Fruit fly (Drosophila melanogaster) whole organism, embryonic: ENCODE measurements around the gene CG33934.
A peak's percentile ranks its signal among the peaks of the same experiment; 100 is the strongest.

ENCODE experiments used
- Adf1 ChIP-seq: fragments of 200-800 bp; sonication (Bioruptor generic); IDR thresholded peaks from 2 replicates; pipeline ENCODE4 v1.3.6; 2022; ENCODE audit warnings: missing biosample characterization, missing genetic modification characterization
- Antp ChIP-seq: fragments of 200-800 bp; sonication (Bioruptor generic); optimal IDR thresholded peaks from 3 replicates; lab custom pipeline; 2016; ENCODE audit warnings: missing biosample characterization, missing genetic modification characterization
- Atf3 ChIP-seq: fragments of 200-800 bp; sonication (Bioruptor generic); optimal IDR thresholded peaks from 3 replicates; lab custom pipeline; 2016; ENCODE audit warnings: missing biosample characterization, missing genetic modification characterization
- Bteb2 ChIP-seq: fragments of 200-800 bp; sonication (Bioruptor generic); optimal IDR thresholded peaks from 2 replicates; lab custom pipeline; 2016; ENCODE audit warnings: missing biosample characterization, missing genetic modification characterization
- CG16863 ChIP-seq: fragments of 200-800 bp; sonication (Bioruptor generic); optimal IDR thresholded peaks from 3 replicates; lab custom pipeline; 2016; ENCODE audit warnings: missing biosample characterization, missing genetic modification characterization
- CG17328 ChIP-seq: fragments of 200-800 bp; sonication (Bioruptor generic); IDR thresholded peaks from 2 replicates; pipeline ENCODE4 v1.3.6; 2022; ENCODE audit warnings: missing biosample characterization, missing genetic modification characterization
- CG17385 ChIP-seq: fragments of 200-800 bp; sonication (Bioruptor generic); optimal IDR thresholded peaks from 3 replicates; lab custom pipeline; 2018; ENCODE audit warnings: missing biosample characterization, mild to moderate bottlenecking, missing genetic modification characterization
- CG1832 ChIP-seq: fragments of 200-800 bp; sonication (Bioruptor generic); optimal IDR thresholded peaks from 2 replicates; lab custom pipeline; 2017; ENCODE audit warnings: missing biosample characterization, mild to moderate bottlenecking, missing genetic modification characterization, inconsistent platforms
- CG31388 ChIP-seq: fragments of 200-800 bp; sonication (Bioruptor generic); optimal IDR thresholded peaks from 2 replicates; lab custom pipeline; 2016; ENCODE audit warnings: missing biosample characterization, missing genetic modification characterization
- CG32767 ChIP-seq: fragments of 200-800 bp; sonication (Bioruptor generic); IDR thresholded peaks from 2 replicates; pipeline ENCODE4 v1.3.6; 2022; ENCODE audit warnings: missing biosample characterization, missing genetic modification characterization
- CG32772 ChIP-seq: fragments of 200-800 bp; sonication (Bioruptor generic); IDR thresholded peaks from 2 replicates; pipeline ENCODE4 v1.3.6; 2022; ENCODE audit warnings: missing biosample characterization, missing genetic modification characterization
- CG34422 ChIP-seq: fragments of 200-800 bp; sonication (Bioruptor generic); IDR thresholded peaks from 3 replicates; pipeline ENCODE4 v1.3.6; 2022; ENCODE audit warnings: missing biosample characterization, missing genetic modification characterization
- CG6854 ChIP-seq: fragments of 200-800 bp; sonication (Bioruptor generic); optimal IDR thresholded peaks from 3 replicates; lab custom pipeline; 2017; ENCODE audit warnings: missing biosample characterization, mild to moderate bottlenecking, missing genetic modification characterization
- CG7271 ChIP-seq: fragments of 200-800 bp; sonication (Bioruptor generic); optimal IDR thresholded peaks from 2 replicates; lab custom pipeline; 2018; ENCODE audit warnings: missing biosample characterization, mild to moderate bottlenecking, missing genetic modification characterization, moderate library complexity
- CG8089 ChIP-seq: fragments of 200-800 bp; sonication (Bioruptor generic); optimal IDR thresholded peaks from 3 replicates; lab custom pipeline; 2016; ENCODE audit warnings: missing biosample characterization, missing genetic modification characterization
- CG8281 ChIP-seq: fragments of 200-800 bp; sonication (Bioruptor generic); optimal IDR thresholded peaks from 2 replicates; lab custom pipeline; 2018; ENCODE audit warnings: missing biosample characterization, mild to moderate bottlenecking, missing genetic modification characterization, moderate library complexity
- CG8765 ChIP-seq: fragments of 200-800 bp; sonication (Bioruptor generic); IDR thresholded peaks from 2 replicates; pipeline ENCODE4 v1.3.6; 2022; ENCODE audit warnings: missing biosample characterization, missing genetic modification characterization
- CHES-1-like ChIP-seq: fragments of 200-800 bp; sonication (Bioruptor generic); optimal IDR thresholded peaks from 2 replicates; lab custom pipeline; 2016; ENCODE audit warnings: missing biosample characterization, missing genetic modification characterization
- Dfd ChIP-seq, 2 experiments: fragments of >200 bp; optimal IDR thresholded peaks; 2 replicates each; lab custom pipeline; 2017; ENCODE audit warnings: missing biosample characterization in 2 of 2, missing genetic modification characterization in 2 of 2
- Dll ChIP-seq: fragments of 200-800 bp; sonication (Bioruptor generic); IDR thresholded peaks from 4 replicates; pipeline ENCODE4 v1.3.6; 2022; ENCODE audit warnings: missing biosample characterization, missing genetic modification characterization; ENCODE audit not compliant: partially characterized antibody
- Ets65A ChIP-seq: fragments of 200-800 bp; sonication (Bioruptor generic); peaks from one replicate; lab custom pipeline; 2016; ENCODE audit warnings: missing biosample characterization, missing genetic modification characterization
- Fer1 ChIP-seq: fragments of 200-800 bp; sonication (Bioruptor generic); optimal IDR thresholded peaks from 2 replicates; lab custom pipeline; 2017; ENCODE audit warnings: missing biosample characterization, mild to moderate bottlenecking, missing genetic modification characterization
- Fer2 ChIP-seq: fragments of 200-800 bp; sonication (Bioruptor generic); optimal IDR thresholded peaks from 2 replicates; lab custom pipeline; 2018; ENCODE audit warnings: missing biosample characterization, mild to moderate bottlenecking, missing genetic modification characterization, moderate library complexity
- Lhr ChIP-seq: fragments of 200-800 bp; sonication (Bioruptor generic); optimal IDR thresholded peaks from 3 replicates; lab custom pipeline; 2017; ENCODE audit warnings: mild to moderate bottlenecking, missing biosample characterization, missing genetic modification reagents, missing genetic modification characterization
- Mrtf ChIP-seq: fragments of 200-800 bp; sonication (Bioruptor generic); IDR thresholded peaks from 3 replicates; pipeline ENCODE4 v1.3.6; 2022; ENCODE audit warnings: missing biosample characterization, missing genetic modification characterization
- PHDP ChIP-seq: fragments of 200-800 bp; sonication (Bioruptor generic); optimal IDR thresholded peaks from 3 replicates; lab custom pipeline; 2018; ENCODE audit warnings: missing biosample characterization, mild to moderate bottlenecking, missing genetic modification characterization, moderate library complexity
- Sin3A ChIP-seq: fragments of >200 bp; optimal IDR thresholded peaks from 2 replicates; lab custom pipeline; 2018
- Sry-δ ChIP-seq: fragments of 200-800 bp; sonication (Bioruptor generic); optimal IDR thresholded peaks from 2 replicates; lab custom pipeline; 2016; ENCODE audit warnings: missing biosample characterization, missing genetic modification characterization
- Taf1 ChIP-seq: fragments of 200-800 bp; sonication (Bioruptor generic); IDR thresholded peaks from 2 replicates; pipeline ENCODE4 v1.3.6; 2022; ENCODE audit warnings: missing biosample characterization, missing genetic modification characterization
- YL-1 ChIP-seq: fragments of 200-800 bp; sonication (Bioruptor generic); optimal IDR thresholded peaks from 3 replicates; lab custom pipeline; 2017; ENCODE audit warnings: missing biosample characterization, mild to moderate bottlenecking, missing genetic modification characterization
- chm ChIP-seq: fragments of 200-800 bp; sonication (Bioruptor generic); IDR thresholded peaks from 2 replicates; pipeline ENCODE4 v1.3.6; 2022; ENCODE audit warnings: missing biosample characterization, missing genetic modification characterization
- danr ChIP-seq: fragments of 200-800 bp; sonication (Bioruptor generic); IDR thresholded peaks from 2 replicates; pipeline ENCODE4 v1.3.6; 2022; ENCODE audit warnings: missing biosample characterization, missing genetic modification characterization
- dimm ChIP-seq: fragments of 200-800 bp; sonication (Bioruptor generic); IDR thresholded peaks from 2 replicates; pipeline ENCODE4 v1.3.6; 2022; ENCODE audit warnings: missing biosample characterization, missing genetic modification characterization
- dysf ChIP-seq: fragments of 200-800 bp; sonication (Bioruptor generic); IDR thresholded peaks from 3 replicates; pipeline ENCODE4 v1.3.6; 2022; ENCODE audit warnings: missing biosample characterization, missing genetic modification characterization
- fd64A ChIP-seq: fragments of 200-800 bp; sonication (Bioruptor generic); optimal IDR thresholded peaks from 3 replicates; lab custom pipeline; 2018; ENCODE audit warnings: missing biosample characterization, mild to moderate bottlenecking, missing genetic modification characterization
- fd96Cb ChIP-seq: fragments of 200-800 bp; sonication (Bioruptor generic); optimal IDR thresholded peaks from 2 replicates; lab custom pipeline; 2018; ENCODE audit warnings: missing biosample characterization, mild to moderate bottlenecking, missing genetic modification characterization, moderate library complexity
- lola ChIP-seq, 3 experiments: fragments of >200 bp in 2 of 3; fragments of 200-800 bp in 1 of 3; sonication (Bioruptor generic) in 1 of 3; optimal IDR thresholded peaks; 2 replicates each; lab custom pipeline; 2017 to 2019; ENCODE audit warnings: missing biosample characterization in 3 of 3, missing genetic modification characterization in 3 of 3, mild to moderate bottlenecking in 1 of 3, moderate library complexity in 1 of 3
- nerfin-1 ChIP-seq: fragments of 200-800 bp; sonication (Bioruptor generic); optimal IDR thresholded peaks from 3 replicates; lab custom pipeline; 2019; ENCODE audit warnings: missing biosample characterization, mild to moderate bottlenecking, missing genetic modification characterization, moderate library complexity
- nmo ChIP-seq: fragments of 200-800 bp; sonication (Bioruptor generic); optimal IDR thresholded peaks from 2 replicates; lab custom pipeline; 2018; ENCODE audit warnings: missing biosample characterization, mild to moderate bottlenecking, missing genetic modification characterization, moderate library complexity
- ro ChIP-seq: fragments of 200-800 bp; sonication (Bioruptor generic); IDR thresholded peaks from 2 replicates; pipeline ENCODE4 v1.3.6; 2022; ENCODE audit warnings: missing biosample characterization, missing genetic modification characterization
- row ChIP-seq: fragments of 200-800 bp; sonication (Bioruptor generic); IDR thresholded peaks from 3 replicates; pipeline ENCODE4 v1.3.6; 2022; ENCODE audit warnings: missing biosample characterization, missing genetic modification characterization
- sd ChIP-seq: fragments of 200-800 bp; sonication (Bioruptor generic); optimal IDR thresholded peaks from 3 replicates; lab custom pipeline; 2018; ENCODE audit warnings: missing biosample characterization, mild to moderate bottlenecking, missing genetic modification characterization, moderate library complexity
- slou ChIP-seq: fragments of 200-800 bp; sonication (Bioruptor generic); optimal IDR thresholded peaks from 3 replicates; lab custom pipeline; 2016; ENCODE audit warnings: missing biosample characterization, missing genetic modification characterization
- sqz ChIP-seq: fragments of 200-800 bp; sonication (Bioruptor generic); optimal IDR thresholded peaks from 3 replicates; lab custom pipeline; 2018; ENCODE audit warnings: missing biosample characterization, mild to moderate bottlenecking, missing genetic modification characterization
- tll ChIP-seq, 2 experiments: fragments of 200-800 bp in 1 of 2; fragments of >200 bp in 1 of 2; sonication (Bioruptor generic) in 1 of 2; optimal IDR thresholded peaks; 2 replicates each; lab custom pipeline; 2017 to 2019; ENCODE audit warnings: missing biosample characterization in 2 of 2, missing genetic modification characterization in 2 of 2, mild to moderate bottlenecking in 1 of 2, moderate library complexity in 1 of 2
- trh ChIP-seq: fragments of 200-800 bp; sonication (Bioruptor generic); optimal IDR thresholded peaks from 2 replicates; lab custom pipeline; 2016; ENCODE audit warnings: missing biosample characterization, missing genetic modification characterization
- twi ChIP-seq: fragments of 200-800 bp; optimal IDR thresholded peaks from 2 replicates; lab custom pipeline; 2019; ENCODE audit warnings: missing biosample characterization, mild to moderate bottlenecking, missing genetic modification characterization, moderate library complexity
- vvl ChIP-seq: fragments of 200-800 bp; sonication (Bioruptor generic); IDR thresholded peaks from 2 replicates; pipeline ENCODE4 v1.3.6; 2022; ENCODE audit warnings: missing biosample characterization, missing genetic modification characterization
- zf30C ChIP-seq: fragments of 200-800 bp; sonication (Bioruptor generic); optimal IDR thresholded peaks from 3 replicates; lab custom pipeline; 2018; ENCODE audit warnings: missing biosample characterization, mild to moderate bottlenecking, missing genetic modification characterization
- zfh2 ChIP-seq: fragments of 200-800 bp; sonication (Bioruptor generic); optimal IDR thresholded peaks from 2 replicates; lab custom pipeline; 2016; ENCODE audit warnings: missing biosample characterization, missing genetic modification characterization

CG33934 gene

DNA sequence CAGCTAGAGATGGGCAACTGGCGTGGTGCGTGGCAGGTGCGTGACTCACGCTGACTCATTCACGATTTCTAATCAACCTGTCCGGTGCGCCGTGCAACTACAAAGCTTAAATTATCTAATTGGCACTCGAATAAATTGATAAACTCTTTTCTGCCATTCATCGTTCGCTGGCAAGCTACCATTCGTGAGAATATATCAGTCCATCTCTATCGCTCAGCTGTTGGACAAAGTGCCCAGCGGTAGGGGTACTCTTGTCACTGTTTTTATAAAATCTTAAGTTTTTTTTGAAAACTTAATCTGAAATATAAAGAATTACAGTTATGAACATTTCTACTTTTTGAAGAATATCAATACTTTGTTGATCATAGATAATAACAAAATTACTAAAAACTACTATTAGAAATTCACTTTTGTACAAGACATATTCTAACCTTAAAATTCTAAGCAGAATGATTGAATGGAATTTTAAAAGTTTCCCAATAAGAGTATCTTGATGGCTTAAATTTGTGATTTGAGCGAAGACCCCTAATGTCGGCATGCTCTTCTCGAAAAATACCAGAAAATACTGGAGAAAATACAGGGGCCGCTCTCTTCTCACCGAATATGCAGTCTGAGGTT lies 21.3 kb upstream of the CG33934 start, which contains the start of the genes PIG-L and psidin (continued):
- TF ChIP-seq ro: no peak
- TF ChIP-seq fd96Cb (tag; lab: Kevin White, UChicago): peak; percentile 72
- TF ChIP-seq CG7271 (tag; lab: Kevin White, UChicago): no peak
- no peak for TF ChIP-seq CG1832 (GFP tag; lab: Kevin White, UChicago)
- TF ChIP-seq trh (GFP tag; lab: Kevin White, UChicago): peak; percentile 50
- TF ChIP-seq Fer1 (GFP tag; lab: Kevin White, UChicago): peak; percentile 14
- peak; percentile 58 for TF ChIP-seq CG8765
- TF ChIP-seq CG34422 (GFP tag; lab: Robert Waterston, UW): peak; percentile 79
- peak; percentile 66; the same call in 1 of the 2 replicates for TF ChIP-seq CG32767 (GFP tag; lab: Robert Waterston, UW)
- TF ChIP-seq CG17328 (GFP tag; lab: Robert Waterston, UW): peak; percentile 49
- peak; percentile 98 for TF ChIP-seq Ets65A (GFP tag; lab: Kevin White, UChicago)
- TF ChIP-seq row: peak; percentile 94
- TF ChIP-seq Bteb2 (GFP tag; lab: Kevin White, UChicago): peak; percentile 88
- peak; percentile 83 for TF ChIP-seq sd (tag; lab: Kevin White, UChicago)
- TF ChIP-seq dysf (GFP tag; lab: Robert Waterston, UW): peak; percentile 87
- no peak for TF ChIP-seq sqz (GFP tag; lab: Kevin White, UChicago)
- peak; percentile 78 for TF ChIP-seq Sin3A (lab: Kevin White, UChicago)
- TF ChIP-seq nerfin-1 (tag; lab: Kevin White, UChicago): peak; percentile 85
- no peak for TF ChIP-seq CG6854 (GFP tag; lab: Kevin White, UChicago)
- TF ChIP-seq Mrtf: peak; percentile 42; the same call in 2 of the 3 replicates
- TF ChIP-seq Fer2 (tag; lab: Kevin White, UChicago): peak; percentile 41
- TF ChIP-seq YL-1: peak; percentile 59
- TF ChIP-seq zf30C (GFP tag; lab: Kevin White, UChicago): no peak
- TF ChIP-seq danr: no peak; the same call in 1 of the 2 replicates
- peak; percentile 56 for TF ChIP-seq CG8089
- peak; percentile 78 for TF ChIP-seq CG17385
- peak; percentile 57 for TF ChIP-seq Lhr
- no peak for TF ChIP-seq fd64A (GFP tag; lab: Kevin White, UChicago)
- peak; percentile 75 for TF ChIP-seq Antp (GFP tag; lab: Kevin White, UChicago)
- 0 out of 2 replicates have a peak, but pooled peaks have one; percentile 6 for TF ChIP-seq dimm (GFP tag; lab: Robert Waterston, UW)
- peak; percentile 47; the same call in 1 of the 2 replicates for TF ChIP-seq Adf1 (GFP tag; lab: Robert Waterston, UW)
- peak; percentile 66 for TF ChIP-seq CG8281 (tag; lab: Kevin White, UChicago)
- TF ChIP-seq zfh2: peak; percentile 81
- peak; percentile 5; the same call in 1 of the 2 replicates for TF ChIP-seq Taf1 (GFP tag; lab: Robert Waterston, UW)
- TF ChIP-seq slou (GFP tag; lab: Kevin White, UChicago): peak; percentile 44
- peak; percentile 82 for TF ChIP-seq twi (tag; lab: Kevin White, UChicago)
- TF ChIP-seq chm (GFP tag; lab: Robert Waterston, UW): peak; percentile 61
- TF ChIP-seq lola (GFP tag; optimal IDR thresholded peaks at IDR 0.05; lab: Kevin White, UChicago): peak in 1 of 3 experiments; percentile 93
- TF ChIP-seq vvl: peak; percentile 76
- TF ChIP-seq CG31388 (GFP tag; lab: Kevin White, UChicago): peak; percentile 34
- no peak for TF ChIP-seq Dfd (GFP tag; optimal IDR thresholded peaks at IDR 0.05; lab: Kevin White, UChicago)
- TF ChIP-seq CG32772 (GFP tag; lab: Robert Waterston, UW): peak; percentile 51
- TF ChIP-seq tll (GFP tag; optimal IDR thresholded peaks at IDR 0.05; lab: Kevin White, UChicago): peak in 1 of 2 experiments; percentile 67
- TF ChIP-seq nmo (GFP tag; lab: Kevin White, UChicago): peak; percentile 93
- peak; percentile 82 for TF ChIP-seq CG16863 (GFP tag; lab: Kevin White, UChicago)
- peak; percentile 92 for TF ChIP-seq Sry-δ (GFP tag; lab: Kevin White, UChicago)
- peak; percentile 58 for TF ChIP-seq CHES-1-like (GFP tag; lab: Kevin White, UChicago)
- peak; percentile 61 for TF ChIP-seq Atf3
- TF ChIP-seq Dll (GFP tag; lab: Robert Waterston, UW): peak; percentile 98
- peak; percentile 88 for TF ChIP-seq PHDP (tag; lab: Kevin White, UChicago)
